Fruit fly (Drosophila melanogaster) whole organism, embryonic: Measurements from ENCODE around the gene CG43085.

Experiments
- Aef1 ChIP-seq: fragments of 200-800 bp; sonication (Bioruptor generic); IDR thresholded peaks from 3 replicates; pipeline ENCODE4 v1.3.6; 2022; ENCODE audit warnings: missing biosample characterization, missing genetic modification characterization
- CG10147 ChIP-seq: fragments of 200-800 bp; sonication (Bioruptor generic); optimal IDR thresholded peaks from 2 replicates; lab custom pipeline; 2019; ENCODE audit warnings: missing biosample characterization, mild to moderate bottlenecking, missing genetic modification characterization, moderate library complexity
- CG10274 ChIP-seq: fragments of 200-800 bp; sonication (Bioruptor generic); optimal IDR thresholded peaks from 3 replicates; lab custom pipeline; 2017; ENCODE audit warnings: missing biosample characterization, mild to moderate bottlenecking, missing genetic modification characterization
- CG11504 ChIP-seq: fragments of 200-800 bp; sonication (Bioruptor generic); optimal IDR thresholded peaks from 3 replicates; lab custom pipeline; 2019; ENCODE audit warnings: missing biosample characterization, mild to moderate bottlenecking, missing genetic modification characterization, moderate library complexity
- CG13296 ChIP-seq: fragments of 200-800 bp; sonication (Bioruptor generic); optimal IDR thresholded peaks from 3 replicates; lab custom pipeline; 2018; ENCODE audit warnings: missing biosample characterization, mild to moderate bottlenecking, missing genetic modification characterization
- CG1529 ChIP-seq: fragments of 200-800 bp; sonication (Bioruptor generic); optimal IDR thresholded peaks from 3 replicates; lab custom pipeline; 2018; ENCODE audit warnings: missing biosample characterization, missing genetic modification characterization
- CG1602 ChIP-seq: fragments of 200-800 bp; sonication (Bioruptor generic); optimal IDR thresholded peaks from 3 replicates; lab custom pipeline; 2016; ENCODE audit warnings: missing biosample characterization, missing genetic modification characterization
- CG16863 ChIP-seq: fragments of 200-800 bp; sonication (Bioruptor generic); optimal IDR thresholded peaks from 3 replicates; lab custom pipeline; 2016; ENCODE audit warnings: missing biosample characterization, missing genetic modification characterization
- CG17612 ChIP-seq: fragments of 200-800 bp; sonication (Bioruptor generic); IDR thresholded peaks from 2 replicates; pipeline ENCODE4 v1.3.6; 2022; ENCODE audit warnings: missing biosample characterization, missing genetic modification characterization
- CG18476 ChIP-seq: fragments of 200-800 bp; sonication (Bioruptor generic); optimal IDR thresholded peaks from 2 replicates; lab custom pipeline; 2016; ENCODE audit warnings: missing biosample characterization, mild to moderate bottlenecking, missing genetic modification characterization
- CG3163 ChIP-seq: fragments of 200-800 bp; sonication (Bioruptor generic); optimal IDR thresholded peaks from 3 replicates; lab custom pipeline; 2016; ENCODE audit warnings: missing biosample characterization, missing genetic modification characterization
- CG3726 ChIP-seq: fragments of 200-800 bp; sonication (Bioruptor generic); IDR thresholded peaks from 3 replicates; pipeline ENCODE4, ENCODE4 v1.3.6; 2022; ENCODE audit warnings: missing biosample characterization, missing genetic modification characterization
- CG3847 ChIP-seq: fragments of 200-800 bp; sonication (Bioruptor generic); IDR thresholded peaks from 2 replicates; pipeline ENCODE4 v1.3.6; 2022; ENCODE audit warnings: missing biosample characterization, missing genetic modification characterization
- CG4707 ChIP-seq: fragments of 200-800 bp; sonication (Bioruptor generic); optimal IDR thresholded peaks from 2 replicates; lab custom pipeline; 2018; ENCODE audit warnings: missing biosample characterization, mild to moderate bottlenecking, missing genetic modification characterization, moderate library complexity
- CG4820 ChIP-seq: fragments of 200-800 bp; sonication (Bioruptor generic); optimal IDR thresholded peaks from 3 replicates; lab custom pipeline; 2016; ENCODE audit warnings: missing biosample characterization, missing genetic modification characterization
- CG6175 ChIP-seq: fragments of 200-800 bp; sonication (Bioruptor generic); IDR thresholded peaks from 3 replicates; pipeline ENCODE4 v1.3.6; 2022; ENCODE audit warnings: missing biosample characterization, missing genetic modification characterization
- CG8089 ChIP-seq: fragments of 200-800 bp; sonication (Bioruptor generic); optimal IDR thresholded peaks from 3 replicates; lab custom pipeline; 2016; ENCODE audit warnings: missing biosample characterization, missing genetic modification characterization
- CG8281 ChIP-seq: fragments of 200-800 bp; sonication (Bioruptor generic); optimal IDR thresholded peaks from 2 replicates; lab custom pipeline; 2018; ENCODE audit warnings: missing biosample characterization, mild to moderate bottlenecking, missing genetic modification characterization, moderate library complexity
- CG9215 ChIP-seq: fragments of 200-800 bp; sonication (Bioruptor generic); IDR thresholded peaks from 2 replicates; pipeline ENCODE4 v1.3.6; 2022; ENCODE audit warnings: missing biosample characterization, missing genetic modification characterization
- CG9609 ChIP-seq: fragments of 200-800 bp; sonication (Bioruptor generic); optimal IDR thresholded peaks from 3 replicates; lab custom pipeline; 2016; ENCODE audit warnings: missing biosample characterization, missing genetic modification characterization
- CG9797 ChIP-seq: fragments of 200-800 bp; sonication (Bioruptor generic); optimal IDR thresholded peaks from 3 replicates; lab custom pipeline; 2018; ENCODE audit warnings: missing biosample characterization, mild to moderate bottlenecking, missing genetic modification characterization
- CoRest ChIP-seq: fragments of 200-800 bp; sonication (Bioruptor generic); optimal IDR thresholded peaks from 3 replicates; lab custom pipeline; 2018; ENCODE audit warnings: missing biosample characterization, mild to moderate bottlenecking, missing genetic modification characterization, moderate library complexity
- Dbx ChIP-seq: fragments of 200-800 bp; sonication (Bioruptor generic); IDR thresholded peaks from 3 replicates; pipeline ENCODE4 v1.3.6; 2022; ENCODE audit warnings: missing biosample characterization, missing genetic modification characterization
- Eip74EF ChIP-seq, 2 experiments: fragments of 200-800 bp in 1 of 2; fragments of >200 bp in 1 of 2; sonication (Bioruptor generic) in 1 of 2; optimal IDR thresholded peaks; 2 replicates each; lab custom pipeline; 2017 to 2019; ENCODE audit warnings: missing biosample characterization in 2 of 2, missing genetic modification characterization in 2 of 2, mild to moderate bottlenecking in 1 of 2, moderate library complexity in 1 of 2
- Elba2 ChIP-seq: fragments of 200-800 bp; sonication (Bioruptor generic); optimal IDR thresholded peaks from 3 replicates; lab custom pipeline; 2016; ENCODE audit warnings: missing biosample characterization, missing genetic modification characterization
- HmgD ChIP-seq: fragments of 200-800 bp; sonication (Bioruptor generic); optimal IDR thresholded peaks from 3 replicates; lab custom pipeline; 2016; ENCODE audit warnings: missing biosample characterization, missing genetic modification characterization
- Hmr ChIP-seq: fragments of 200-800 bp; sonication (Bioruptor generic); optimal IDR thresholded peaks from 3 replicates; lab custom pipeline; 2017; ENCODE audit warnings: mild to moderate bottlenecking, missing biosample characterization, missing genetic modification reagents, missing genetic modification characterization
- Kr ChIP-seq: fragments of 200-800 bp; sonication (Bioruptor generic); optimal IDR thresholded peaks from 2 replicates; lab custom pipeline; 2017; ENCODE audit warnings: missing biosample characterization, mild to moderate bottlenecking, missing genetic modification characterization
- Mes4 ChIP-seq: fragments of 200-800 bp; sonication (Bioruptor generic); optimal IDR thresholded peaks from 2 replicates; lab custom pipeline; 2016; ENCODE audit warnings: missing biosample characterization, missing genetic modification characterization
- Mrtf ChIP-seq: fragments of 200-800 bp; sonication (Bioruptor generic); IDR thresholded peaks from 3 replicates; pipeline ENCODE4 v1.3.6; 2022; ENCODE audit warnings: missing biosample characterization, missing genetic modification characterization
- NC2β ChIP-seq: fragments of 200-800 bp; sonication (Bioruptor generic); optimal IDR thresholded peaks from 2 replicates; lab custom pipeline; 2016; ENCODE audit warnings: missing biosample characterization, missing genetic modification characterization
- NfI ChIP-seq: fragments of 200-800 bp; sonication (Bioruptor generic); optimal IDR thresholded peaks from 3 replicates; lab custom pipeline; 2018; ENCODE audit warnings: missing biosample characterization, mild to moderate bottlenecking, missing genetic modification characterization, moderate library complexity
- Ptx1 ChIP-seq: fragments of 200-800 bp; sonication (Bioruptor generic); IDR thresholded peaks from 2 replicates; pipeline ENCODE4 v1.3.6; 2022; ENCODE audit warnings: missing biosample characterization, missing genetic modification characterization
- ato ChIP-seq: fragments of 200-800 bp; sonication (Bioruptor generic); IDR thresholded peaks from 2 replicates; pipeline ENCODE4 v1.3.6; 2022; ENCODE audit warnings: missing biosample characterization, missing genetic modification characterization; ENCODE audit not compliant: partially characterized antibody
- bsh ChIP-seq, 2 experiments: fragments of 200-800 bp; sonication (Bioruptor generic); optimal IDR thresholded peaks; 2 replicates each; lab custom pipeline; 2017 to 2018; ENCODE audit warnings: mild to moderate bottlenecking in 2 of 2, missing biosample characterization in 2 of 2, missing genetic modification characterization in 2 of 2, moderate library complexity in 1 of 2
- crol ChIP-seq: fragments of 200-800 bp; sonication (Bioruptor generic); IDR thresholded peaks from 2 replicates; pipeline ENCODE4 v1.3.6; 2022; ENCODE audit warnings: missing biosample characterization, missing genetic modification characterization
- gro ChIP-seq: fragments of 200-800 bp; sonication (Bioruptor generic); optimal IDR thresholded peaks from 2 replicates; lab custom pipeline; 2016; ENCODE audit warnings: missing biosample characterization, missing genetic modification characterization
- gsb ChIP-seq: fragments of 200-800 bp; sonication (Bioruptor generic); IDR thresholded peaks from 2 replicates; pipeline ENCODE4 v1.3.6; 2022; ENCODE audit warnings: missing biosample characterization, missing genetic modification characterization
- ham ChIP-seq: fragments of 200-800 bp; sonication (Bioruptor generic); IDR thresholded peaks from 2 replicates; pipeline ENCODE4 v1.3.6; 2022; ENCODE audit warnings: missing biosample characterization, missing genetic modification characterization
- hb ChIP-seq: fragments of 200-800 bp; sonication (Bioruptor generic); IDR thresholded peaks from 3 replicates; pipeline ENCODE4 v1.3.6; 2022; ENCODE audit warnings: missing biosample characterization, missing genetic modification characterization; ENCODE audit not compliant: partially characterized antibody
- hkb ChIP-seq, 2 experiments: fragments of 200-800 bp in 1 of 2; fragments of >200 bp in 1 of 2; sonication (Bioruptor generic) in 1 of 2; IDR thresholded peaks in 1 of 2; optimal IDR thresholded peaks in 1 of 2; 2 replicates each; pipeline versions ENCODE4 v1.3.6 to Lab custom; 2017 to 2022; ENCODE audit warnings: missing biosample characterization in 1 of 2, missing genetic modification characterization in 1 of 2
- maf-S ChIP-seq: fragments of 200-800 bp; sonication (Bioruptor generic); optimal IDR thresholded peaks from 2 replicates; lab custom pipeline; 2016; ENCODE audit warnings: missing biosample characterization, missing genetic modification characterization
- odd ChIP-seq: fragments of 200-800 bp; sonication (Bioruptor generic); optimal IDR thresholded peaks from 2 replicates; lab custom pipeline; 2017; ENCODE audit warnings: missing biosample characterization, mild to moderate bottlenecking, missing genetic modification characterization
- ro ChIP-seq: fragments of 200-800 bp; sonication (Bioruptor generic); IDR thresholded peaks from 2 replicates; pipeline ENCODE4 v1.3.6; 2022; ENCODE audit warnings: missing biosample characterization, missing genetic modification characterization
- sim ChIP-seq: fragments of 200-800 bp; sonication (Bioruptor generic); IDR thresholded peaks from 2 replicates; pipeline ENCODE4 v1.3.6; 2022; ENCODE audit warnings: missing biosample characterization, missing genetic modification characterization
- stwl ChIP-seq: fragments of 200-800 bp; sonication (Bioruptor generic); optimal IDR thresholded peaks from 3 replicates; lab custom pipeline; 2018; ENCODE audit warnings: missing biosample characterization, mild to moderate bottlenecking, missing genetic modification characterization, moderate library complexity
- tin ChIP-seq: fragments of 200-800 bp; sonication (Bioruptor generic); optimal IDR thresholded peaks from 3 replicates; lab custom pipeline; 2016; ENCODE audit warnings: missing biosample characterization, missing genetic modification characterization
- trem ChIP-seq: fragments of 200-800 bp; optimal IDR thresholded peaks from 3 replicates; lab custom pipeline; 2019; ENCODE audit warnings: missing biosample characterization, mild to moderate bottlenecking, missing genetic modification characterization, moderate library complexity
- unpg ChIP-seq: fragments of 200-800 bp; sonication (Bioruptor generic); optimal IDR thresholded peaks from 3 replicates; lab custom pipeline; 2018; ENCODE audit warnings: missing biosample characterization, mild to moderate bottlenecking, missing genetic modification characterization, moderate library complexity
- vnd ChIP-seq: fragments of 200-800 bp; sonication (Bioruptor generic); IDR thresholded peaks from 3 replicates; pipeline ENCODE4 v1.3.6; 2022; ENCODE audit warnings: missing biosample characterization, missing genetic modification characterization; ENCODE audit not compliant: partially characterized antibody
- zen2 ChIP-seq: fragments of 200-800 bp; sonication (Bioruptor generic); IDR thresholded peaks from 3 replicates; pipeline ENCODE4 v1.3.6; 2022; ENCODE audit warnings: missing biosample characterization, missing genetic modification characterization; ENCODE audit not compliant: partially characterized antibody

Gene CG43085

DNA sequence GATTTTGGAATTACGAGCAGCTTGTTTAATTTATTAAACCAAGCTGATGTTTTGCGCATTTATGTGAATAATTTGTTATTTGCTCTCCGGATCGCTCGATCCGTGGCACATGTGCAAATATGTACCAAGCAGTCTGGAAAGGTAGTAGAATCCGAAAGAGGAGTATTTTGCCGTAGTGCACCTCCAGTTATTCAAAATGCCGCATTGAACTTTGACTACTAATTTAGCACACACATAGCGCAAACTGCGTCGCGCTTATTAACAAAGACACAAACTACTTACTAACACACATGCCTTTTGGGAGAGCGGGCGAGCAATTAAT lies 12.7 kb upstream of the CG43085 start (continued):
- TF ChIP-seq Dbx = 0 out of 3 replicates have a peak, but pooled peaks have one; percentile 47
- no peak; the same call in 1 of the 2 replicates for TF ChIP-seq ham (GFP tag; lab: Robert Waterston, UW)
- TF ChIP-seq maf-S (GFP tag; lab: Kevin White, UChicago) = no peak
- TF ChIP-seq CG6175 = no peak
- no peak for TF ChIP-seq CG10147 (GFP tag; lab: Kevin White, UChicago)
- no peak for TF ChIP-seq CG9609 (GFP tag; lab: Kevin White, UChicago)
- no peak for TF ChIP-seq CG4820 (GFP tag; lab: Kevin White, UChicago)
- peak; percentile 6 for TF ChIP-seq Mes4 (GFP tag; lab: Kevin White, UChicago)
- no peak for TF ChIP-seq NfI (GFP tag; lab: Kevin White, UChicago)
- TF ChIP-seq CG9215 = no peak
- peak; percentile 30 for TF ChIP-seq CG3163 (GFP tag; lab: Kevin White, UChicago)
- no peak for TF ChIP-seq Kr
- peak; percentile 11 for TF ChIP-seq CG10274
- TF ChIP-seq ato (GFP tag; lab: Robert Waterston, UW) = no peak
- TF ChIP-seq CG8281 (tag; lab: Kevin White, UChicago) = no peak
- TF ChIP-seq CG1529 = no peak
- TF ChIP-seq Aef1 (GFP tag; lab: Robert Waterston, UW) = no peak
- TF ChIP-seq Hmr (GFP tag; lab: Kevin White, UChicago) = peak; percentile 81
- no peak for TF ChIP-seq zen2 (GFP tag; lab: Robert Waterston, UW)
- TF ChIP-seq CG13296 (GFP tag; lab: Kevin White, UChicago) = peak; percentile 68
- no peak for TF ChIP-seq CG1602 (GFP tag; lab: Kevin White, UChicago)
- no peak for TF ChIP-seq tin (GFP tag; lab: Kevin White, UChicago)
- no peak for TF ChIP-seq NC2β (GFP tag; lab: Kevin White, UChicago)
- TF ChIP-seq unpg = no peak
- no peak for TF ChIP-seq hb (GFP tag; lab: Robert Waterston, UW)
- no peak for TF ChIP-seq CG9797
- no peak for TF ChIP-seq sim (GFP tag; lab: Robert Waterston, UW)
- TF ChIP-seq bsh (GFP tag; optimal IDR thresholded peaks at IDR 0.05; lab: Kevin White, UChicago) = no peak
- no peak for TF ChIP-seq CG4707 (GFP tag; lab: Kevin White, UChicago)
- TF ChIP-seq odd (GFP tag; lab: Kevin White, UChicago) = no peak
- TF ChIP-seq Elba2 = no peak
- TF ChIP-seq gro = peak; percentile 60
- TF ChIP-seq Ptx1 (GFP tag; lab: Robert Waterston, UW) = no peak
- no peak for TF ChIP-seq CG3726 (GFP tag; lab: Robert Waterston, UW)
- no peak for TF ChIP-seq Mrtf
- TF ChIP-seq hkb (optimal IDR thresholded peaks at IDR 0.05; lab: Kevin White, UChicago) = no peak
- 0 out of 2 replicates have a peak, but pooled peaks have one; percentile 37 for TF ChIP-seq hkb (GFP tag; IDR thresholded peaks at IDR 0.05; lab: Robert Waterston, UW)
- TF ChIP-seq CG8089 (GFP tag; lab: Kevin White, UChicago) = no peak
- TF ChIP-seq stwl (tag; lab: Kevin White, UChicago) = no peak
- no peak for TF ChIP-seq CG18476 (GFP tag; lab: Kevin White, UChicago)
- TF ChIP-seq CG17612 (GFP tag; lab: Robert Waterston, UW) = no peak
- TF ChIP-seq crol (GFP tag; lab: Robert Waterston, UW) = no peak
- no peak for TF ChIP-seq trem (tag; lab: Kevin White, UChicago)
- TF ChIP-seq CoRest (tag; lab: Kevin White, UChicago) = no peak
- TF ChIP-seq CG3847 = no peak
- no peak for TF ChIP-seq Eip74EF (GFP tag; optimal IDR thresholded peaks at IDR 0.05; lab: Kevin White, UChicago)
- peak; percentile 52; the same call in 1 of the 2 replicates for TF ChIP-seq gsb (GFP tag; lab: Robert Waterston, UW)
- no peak for TF ChIP-seq CG16863 (GFP tag; lab: Kevin White, UChicago)
- no peak for TF ChIP-seq CG11504 (tag; lab: Kevin White, UChicago)
- no peak for TF ChIP-seq vnd (GFP tag; lab: Robert Waterston, UW)
- TF ChIP-seq ro (GFP tag; lab: Robert Waterston, UW) = no peak
- no peak for TF ChIP-seq HmgD (GFP tag; lab: Kevin White, UChicago)
